Worm (Caenorhabditis elegans): ENCODE measurements around the gene eral-1.
A peak's percentile ranks its signal among the peaks of the same experiment; 100 is the strongest.

The eral-1 gene

ce11 chrII:9586734-9587209 lies 2.8 kb downstream of the eral-1 start, which contains the start of gene ugt-58:
Gene ugt-58 (minus strand): TSS chrII:9586784.
- TF ChIP-seq npax-4 (tag; optimal IDR thresholded peaks at IDR 0.05), result no peak
- peak; percentile 52 for TF ChIP-seq elt-2 (tag; optimal IDR thresholded peaks at IDR 0.05)

DNA sequence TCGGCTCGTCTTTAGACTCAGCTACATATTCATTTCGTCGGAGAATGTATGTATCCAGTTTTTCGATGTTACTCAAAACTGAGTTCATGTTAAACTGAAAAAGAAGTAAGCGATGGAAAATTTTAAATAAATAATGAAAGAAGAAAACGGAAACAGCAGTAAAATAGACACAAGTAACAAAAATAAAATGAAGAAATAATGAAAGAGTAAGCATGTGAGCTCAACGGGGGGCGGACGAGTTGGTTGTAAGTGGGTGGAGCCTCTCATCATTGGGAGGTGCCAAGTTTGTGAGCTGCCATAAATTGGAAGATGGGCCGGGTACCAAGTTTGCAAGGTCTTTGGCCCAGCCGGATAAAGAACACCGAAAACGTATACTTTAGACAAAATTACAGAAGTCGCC lies 6.1 kb downstream of the eral-1 start, which contains the start of gene wee-1.1:
Gene wee-1.1, minus strand, starts transcription at position 101 of the 400 bp plus-strand sequence.
- TF ChIP-seq Y22D7AL.16 (tag; optimal IDR thresholded peaks at IDR 0.05) (no peak), eyg-1 (tag; optimal IDR thresholded peaks at IDR 0.05) (no peak)

DNA sequence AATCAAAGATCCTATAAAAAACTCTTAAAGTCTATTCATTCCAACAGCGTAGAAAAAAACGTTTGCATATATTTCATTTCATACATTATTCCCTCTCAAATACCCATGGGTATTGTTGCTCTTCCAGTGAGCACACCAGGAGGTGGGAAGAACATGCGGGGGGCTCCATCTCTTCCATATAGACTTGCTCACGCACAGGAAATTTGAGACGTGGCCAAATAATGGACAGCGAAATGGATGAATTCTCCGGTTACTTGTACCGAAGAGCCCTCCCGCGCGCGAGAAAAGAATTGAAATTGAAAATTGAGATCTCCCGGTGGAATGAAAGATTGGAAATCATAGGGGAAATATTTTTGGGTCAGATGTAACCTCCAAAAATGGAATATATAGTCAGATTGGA lies 11.9 kb downstream of the eral-1 start:
- TF ChIP-seq fkh-10 (GFP tag; optimal IDR thresholded peaks at IDR 0.05), result no peak
- TF ChIP-seq ceh-19 (GFP tag; optimal IDR thresholded peaks at IDR 0.05), result peak; percentile 85
- TF ChIP-seq ceh-34 (tag; optimal IDR thresholded peaks at IDR 0.05), result peak; percentile 98
- TF ChIP-seq elt-2 (tag; optimal IDR thresholded peaks at IDR 0.05), result no peak
- no peak for TF ChIP-seq ceh-6 (GFP tag; optimal IDR thresholded peaks at IDR 0.05)

ce11 chrII:9576707-9577106 lies 12.9 kb downstream of the eral-1 start:
- TF ChIP-seq unc-42 (tag; optimal IDR thresholded peaks at IDR 0.05) (no peak), sox-4 (tag; optimal IDR thresholded peaks at IDR 0.05) (no peak), ceh-22 (tag; optimal IDR thresholded peaks at IDR 0.05) (no peak), hlh-30 (tag; optimal IDR thresholded peaks at IDR 0.05; ENCODE audit: insufficient read depth) (no peak), pat-9 (tag; optimal IDR thresholded peaks at IDR 0.05) (no peak), ceh-2 (tag; optimal IDR thresholded peaks at IDR 0.05) (no peak), C38D4.7 (GFP tag; optimal IDR thresholded peaks at IDR 0.05) (no peak), pqm-1 (tag; optimal IDR thresholded peaks at IDR 0.05) (no peak), ceh-31 (tag; optimal IDR thresholded peaks at IDR 0.05) (no peak), ztf-16 (tag; optimal IDR thresholded peaks at IDR 0.05) (no peak), pros-1 (tag; optimal IDR thresholded peaks at IDR 0.05) (no peak), ceh-30 (tag; optimal IDR thresholded peaks at IDR 0.05) (no peak), dve-1 (tag; optimal IDR thresholded peaks at IDR 0.05) (no peak), F13H6.1 (tag; optimal IDR thresholded peaks at IDR 0.05) (no peak)

DNA sequence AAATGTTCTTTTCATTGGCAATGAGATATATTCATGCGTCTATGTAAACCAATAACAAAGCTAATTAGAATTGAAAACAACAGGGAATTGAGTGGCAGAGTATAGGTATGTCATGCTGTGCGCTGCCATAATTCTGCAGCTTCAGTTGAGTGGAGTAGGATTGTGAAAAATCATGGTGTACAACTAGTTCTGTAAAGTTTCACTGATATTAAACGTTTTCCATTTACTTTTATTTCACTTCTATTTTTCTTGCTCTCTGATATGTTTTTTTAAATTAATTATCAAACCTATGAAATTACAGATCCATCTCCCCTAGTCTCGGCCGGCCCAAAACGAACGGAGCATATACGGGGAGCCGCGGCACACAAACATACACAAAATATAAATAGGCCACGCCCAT lies 13.9 kb downstream of the eral-1 start, which contains the start of gene exc-7:
Gene exc-7, plus strand, starts transcription at position 301 of the 400 bp plus-strand sequence.
- TF ChIP-seq unc-86 (tag; optimal IDR thresholded peaks at IDR 0.05) (no peak), nhr-232 (tag; optimal IDR thresholded peaks at IDR 0.05) (no peak), elt-4 (tag; optimal IDR thresholded peaks at IDR 0.05) (no peak), ets-4 (tag; optimal IDR thresholded peaks at IDR 0.05) (no peak), ceh-24 (tag; optimal IDR thresholded peaks at IDR 0.05) (no peak), npax-4 (tag; optimal IDR thresholded peaks at IDR 0.05) (no peak), zip-5 (tag; optimal IDR thresholded peaks at IDR 0.05) (no peak), sox-4 (tag; optimal IDR thresholded peaks at IDR 0.05) (no peak), madf-2 (tag; optimal IDR thresholded peaks at IDR 0.05) (no peak), lim-6 (tag; optimal IDR thresholded peaks at IDR 0.05) (no peak), ceh-9 (tag; optimal IDR thresholded peaks at IDR 0.05) (no peak), unc-3 (GFP tag; conservative IDR thresholded peaks at IDR 0.05) (no peak), unc-3 (tag; optimal IDR thresholded peaks at IDR 0.05) (no peak), ceh-2 (tag; optimal IDR thresholded peaks at IDR 0.05) (no peak), eyg-1 (tag; optimal IDR thresholded peaks at IDR 0.05) (no peak)

DNA sequence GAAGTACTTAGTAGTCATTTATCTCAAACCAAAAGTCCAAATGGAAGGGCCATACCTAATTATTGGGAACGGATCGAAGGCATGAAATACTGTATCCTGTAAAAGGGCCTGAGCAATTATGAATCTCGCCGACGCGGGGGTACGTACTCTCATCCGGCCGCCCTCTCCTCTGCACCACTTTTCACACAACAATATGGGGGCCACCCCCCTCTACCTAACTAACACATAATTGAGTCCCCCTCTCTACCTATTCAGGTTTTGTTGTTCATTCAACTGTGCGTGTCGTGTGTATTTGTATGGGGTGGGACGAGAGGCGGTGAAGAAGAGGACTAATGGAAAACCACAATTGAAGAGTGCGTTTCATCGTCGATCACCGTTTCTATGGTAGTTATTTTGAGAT lies 15.2 kb downstream of the eral-1 start:
- TF ChIP-seq C08G9.2 (tag; optimal IDR thresholded peaks at IDR 0.05) (no peak), tbx-2 (tag; optimal IDR thresholded peaks at IDR 0.05) (peak; percentile 8), ref-2 (tag; optimal IDR thresholded peaks at IDR 0.05) (peak; percentile 60), pros-1 (tag; optimal IDR thresholded peaks at IDR 0.05) (peak; percentile 81), ceh-31 (tag; optimal IDR thresholded peaks at IDR 0.05) (peak; percentile 90), ceh-48 (tag; optimal IDR thresholded peaks at IDR 0.05) (no peak), sox-2 (GFP tag; IDR thresholded peaks at IDR 0.05) (peak; percentile 81), ceh-24 (tag; optimal IDR thresholded peaks at IDR 0.05) (no peak), nfya-1 (tag; optimal IDR thresholded peaks at IDR 0.05) (peak; percentile 13), ahr-1 (tag; optimal IDR thresholded peaks at IDR 0.05) (no peak)

All from whole organism, late embryonic.